Worm (Caenorhabditis elegans): ENCODE results near the gene C07B5.2.

DNA sequence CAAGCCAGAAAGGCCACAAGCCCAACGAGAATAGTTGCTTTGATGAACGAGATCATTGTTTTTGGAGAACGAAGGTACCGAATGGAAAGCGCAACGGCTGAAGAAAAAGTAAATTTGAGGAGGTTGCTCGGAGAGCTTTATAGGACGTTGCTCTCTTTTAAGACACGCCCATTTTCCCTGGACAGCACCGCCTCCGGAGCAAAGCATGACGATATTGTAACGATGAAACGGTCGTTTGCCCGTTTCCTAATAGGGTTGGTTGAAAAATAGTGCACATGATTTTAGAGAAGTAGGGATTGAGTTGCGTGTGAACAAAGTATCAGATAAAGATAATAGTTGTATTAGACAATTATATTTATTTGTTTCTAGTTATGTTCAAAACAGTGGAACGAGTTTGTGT is 6.1 kb upstream of the C07B5.2 start, which contains the start of gene C07B5.3:
- TF ChIP-seq ets-4 (tag; optimal IDR thresholded peaks at IDR 0.05) (no peak), pha-4 (tag; optimal IDR thresholded peaks at IDR 0.05) (no peak), F13H6.1 (tag; optimal IDR thresholded peaks at IDR 0.05) (no peak), Y22D7AL.16 (tag; optimal IDR thresholded peaks at IDR 0.05) (no peak), fkh-6 (tag; optimal IDR thresholded peaks at IDR 0.05) (no peak), unc-55 (GFP tag; optimal IDR thresholded peaks at IDR 0.05) (no peak)

Measured in whole organism, late embryonic.